Fruit fly (Drosophila melanogaster) whole organism, embryonic: ENCODE data around the gene CG43925.
A peak's percentile ranks its signal among the peaks of the same experiment; 100 is the strongest.

ENCODE experiments used
- Adf1 ChIP-seq: fragments of 200-800 bp; sonication (Bioruptor generic); IDR thresholded peaks from 2 replicates; pipeline ENCODE4 v1.3.6; 2022; ENCODE audit warnings: missing biosample characterization, missing genetic modification characterization
- Asciz ChIP-seq: fragments of 200-800 bp; sonication (Bioruptor generic); optimal IDR thresholded peaks from 2 replicates; lab custom pipeline; 2017; ENCODE audit warnings: missing biosample characterization, mild to moderate bottlenecking, missing genetic modification characterization, missing genetic modification reagents
- CG1233 ChIP-seq: fragments of 200-800 bp; sonication (Bioruptor generic); optimal IDR thresholded peaks from 4 replicates; lab custom pipeline; 2018; ENCODE audit warnings: missing biosample characterization, mild to moderate bottlenecking, missing genetic modification characterization
- CG13296 ChIP-seq: fragments of 200-800 bp; sonication (Bioruptor generic); optimal IDR thresholded peaks from 3 replicates; lab custom pipeline; 2018; ENCODE audit warnings: missing biosample characterization, mild to moderate bottlenecking, missing genetic modification characterization
- CG13424 ChIP-seq: fragments of 200-800 bp; sonication (Bioruptor generic); optimal IDR thresholded peaks from 2 replicates; lab custom pipeline; 2019; ENCODE audit warnings: missing biosample characterization, mild to moderate bottlenecking, missing genetic modification characterization, moderate library complexity
- CG14441 ChIP-seq: fragments of 200-800 bp; sonication (Bioruptor generic); IDR thresholded peaks from 2 replicates; pipeline ENCODE4 v1.3.6; 2022; ENCODE audit warnings: missing biosample characterization, missing genetic modification characterization
- CG14860 ChIP-seq: fragments of 200-800 bp; sonication (Bioruptor generic); IDR thresholded peaks from 3 replicates; pipeline ENCODE4 v1.3.6; 2022; ENCODE audit warnings: missing biosample characterization, missing genetic modification characterization; ENCODE audit not compliant: partially characterized antibody
- CG1603 ChIP-seq: fragments of 200-800 bp; sonication (Bioruptor generic); optimal IDR thresholded peaks from 2 replicates; lab custom pipeline; 2019; ENCODE audit warnings: missing biosample characterization, mild to moderate bottlenecking, missing genetic modification characterization, moderate library complexity
- CG17328 ChIP-seq: fragments of 200-800 bp; sonication (Bioruptor generic); IDR thresholded peaks from 2 replicates; pipeline ENCODE4 v1.3.6; 2022; ENCODE audit warnings: missing biosample characterization, missing genetic modification characterization
- CG17359 ChIP-seq: fragments of 200-800 bp; sonication (Bioruptor generic); optimal IDR thresholded peaks from 3 replicates; lab custom pipeline; 2018; ENCODE audit warnings: missing biosample characterization, mild to moderate bottlenecking, missing genetic modification characterization, moderate library complexity
- CG2875 ChIP-seq: fragments of 200-800 bp; sonication (Bioruptor generic); optimal IDR thresholded peaks from 2 replicates; lab custom pipeline; 2017; ENCODE audit warnings: missing biosample characterization, mild to moderate bottlenecking, missing genetic modification characterization, missing genetic modification reagents
- CG33557 ChIP-seq: fragments of 200-800 bp; sonication (Bioruptor generic); optimal IDR thresholded peaks from 2 replicates; lab custom pipeline; 2019; ENCODE audit warnings: missing biosample characterization, mild to moderate bottlenecking, missing genetic modification characterization, moderate library complexity
- CG7786 ChIP-seq: fragments of 200-800 bp; sonication (Bioruptor generic); optimal IDR thresholded peaks from 2 replicates; lab custom pipeline; 2016; ENCODE audit warnings: missing biosample characterization, missing genetic modification characterization
- CG7987 ChIP-seq: fragments of 200-800 bp; sonication (Bioruptor generic); optimal IDR thresholded peaks from 2 replicates; lab custom pipeline; 2018; ENCODE audit warnings: missing biosample characterization, mild to moderate bottlenecking, missing genetic modification characterization, moderate library complexity
- CG9727 ChIP-seq: fragments of 200-800 bp; sonication (Bioruptor generic); optimal IDR thresholded peaks from 3 replicates; lab custom pipeline; 2017; ENCODE audit warnings: missing biosample characterization, mild to moderate bottlenecking, missing genetic modification characterization
- CoRest ChIP-seq: fragments of 200-800 bp; sonication (Bioruptor generic); optimal IDR thresholded peaks from 3 replicates; lab custom pipeline; 2018; ENCODE audit warnings: missing biosample characterization, mild to moderate bottlenecking, missing genetic modification characterization, moderate library complexity
- Dbx ChIP-seq: fragments of 200-800 bp; sonication (Bioruptor generic); IDR thresholded peaks from 3 replicates; pipeline ENCODE4 v1.3.6; 2022; ENCODE audit warnings: missing biosample characterization, missing genetic modification characterization
- Dip3 ChIP-seq: fragments of 200-800 bp; sonication (Bioruptor generic); optimal IDR thresholded peaks from 3 replicates; lab custom pipeline; 2016; ENCODE audit warnings: missing biosample characterization, missing genetic modification characterization
- E2f2 ChIP-seq: fragments of 200-800 bp; sonication (Bioruptor generic); IDR thresholded peaks from 2 replicates; pipeline ENCODE4 v1.3.6; 2022; ENCODE audit warnings: missing biosample characterization, missing genetic modification characterization
- Fer2 ChIP-seq: fragments of 200-800 bp; sonication (Bioruptor generic); optimal IDR thresholded peaks from 2 replicates; lab custom pipeline; 2018; ENCODE audit warnings: missing biosample characterization, mild to moderate bottlenecking, missing genetic modification characterization, moderate library complexity
- Jarid2 ChIP-seq: fragments of 200-800 bp; sonication (Bioruptor generic); optimal IDR thresholded peaks from 3 replicates; lab custom pipeline; 2017; ENCODE audit warnings: mild to moderate bottlenecking, missing biosample characterization, missing genetic modification reagents, missing genetic modification characterization
- Max ChIP-seq: fragments of 200-800 bp; sonication (Bioruptor generic); optimal IDR thresholded peaks from 2 replicates; lab custom pipeline; 2016; ENCODE audit warnings: missing biosample characterization, mild to moderate bottlenecking, missing genetic modification characterization
- NC2α ChIP-seq: fragments of 200-800 bp; sonication (Bioruptor generic); optimal IDR thresholded peaks from 2 replicates; lab custom pipeline; 2016; ENCODE audit warnings: missing biosample characterization, missing genetic modification characterization
- NfI ChIP-seq: fragments of 200-800 bp; sonication (Bioruptor generic); optimal IDR thresholded peaks from 3 replicates; lab custom pipeline; 2018; ENCODE audit warnings: missing biosample characterization, mild to moderate bottlenecking, missing genetic modification characterization, moderate library complexity
- Side ChIP-seq: fragments of 200-800 bp; sonication (Bioruptor generic); optimal IDR thresholded peaks from 2 replicates; lab custom pipeline; 2016; ENCODE audit warnings: missing biosample characterization, missing genetic modification characterization
- Sox102F ChIP-seq: fragments of 200-800 bp; sonication (Bioruptor generic); optimal IDR thresholded peaks from 2 replicates; lab custom pipeline; 2018; ENCODE audit warnings: missing biosample characterization, mild to moderate bottlenecking, missing genetic modification characterization, moderate library complexity
- ash1 ChIP-seq: fragments of 200-800 bp; sonication (Bioruptor generic); optimal IDR thresholded peaks from 2 replicates; lab custom pipeline; 2018; ENCODE audit warnings: missing biosample characterization, mild to moderate bottlenecking, missing genetic modification characterization
- bab2 ChIP-seq: fragments of 200-800 bp; sonication (Bioruptor generic); optimal IDR thresholded peaks from 2 replicates; lab custom pipeline; 2016; ENCODE audit warnings: missing biosample characterization, missing genetic modification characterization
- bbx ChIP-seq: fragments of 200-800 bp; sonication (Bioruptor generic); IDR thresholded peaks from 2 replicates; pipeline ENCODE4 v1.3.6; 2022; ENCODE audit warnings: missing biosample characterization, missing genetic modification characterization; ENCODE audit not compliant: partially characterized antibody
- bcd ChIP-seq: fragments of 200-800 bp; sonication (Bioruptor generic); optimal IDR thresholded peaks from 2 replicates; lab custom pipeline; 2017; ENCODE audit warnings: missing biosample characterization, mild to moderate bottlenecking, missing genetic modification characterization
- dmrt99B ChIP-seq: fragments of 200-800 bp; sonication (Bioruptor generic); optimal IDR thresholded peaks from 2 replicates; lab custom pipeline; 2018; ENCODE audit warnings: missing biosample characterization, mild to moderate bottlenecking, missing genetic modification characterization, moderate library complexity
- dpn ChIP-seq, 2 experiments: fragments of 200-800 bp; sonication (Bioruptor generic); optimal IDR thresholded peaks; 3 replicates each; lab custom pipeline; 2016; ENCODE audit warnings: missing biosample characterization in 2 of 2, missing genetic modification characterization in 2 of 2
- ems ChIP-seq: fragments of 200-800 bp; sonication (Bioruptor generic); optimal IDR thresholded peaks from 3 replicates; lab custom pipeline; 2016; ENCODE audit warnings: missing biosample characterization, missing genetic modification characterization
- fd64A ChIP-seq: fragments of 200-800 bp; sonication (Bioruptor generic); optimal IDR thresholded peaks from 3 replicates; lab custom pipeline; 2018; ENCODE audit warnings: missing biosample characterization, mild to moderate bottlenecking, missing genetic modification characterization
- lbe ChIP-seq: fragments of 200-800 bp; sonication (Bioruptor generic); optimal IDR thresholded peaks from 2 replicates; lab custom pipeline; 2016; ENCODE audit warnings: missing biosample characterization, mild to moderate bottlenecking, missing genetic modification characterization
- lmd ChIP-seq: fragments of 200-800 bp; sonication (Bioruptor generic); IDR thresholded peaks from 2 replicates; pipeline ENCODE4 v1.3.6; 2022; ENCODE audit warnings: missing biosample characterization, missing genetic modification characterization
- nmo ChIP-seq: fragments of 200-800 bp; sonication (Bioruptor generic); optimal IDR thresholded peaks from 2 replicates; lab custom pipeline; 2018; ENCODE audit warnings: missing biosample characterization, mild to moderate bottlenecking, missing genetic modification characterization, moderate library complexity
- onecut ChIP-seq: fragments of 200-800 bp; sonication (Bioruptor generic); IDR thresholded peaks from 2 replicates; pipeline ENCODE4 v1.3.6; 2022; ENCODE audit warnings: missing biosample characterization, missing genetic modification characterization
- phol ChIP-seq: fragments of 200-800 bp; sonication (Bioruptor generic); optimal IDR thresholded peaks from 3 replicates; lab custom pipeline; 2018; ENCODE audit warnings: missing biosample characterization, mild to moderate bottlenecking, missing genetic modification characterization, moderate library complexity
- pros ChIP-seq: fragments of 200-800 bp; sonication (Bioruptor generic); optimal IDR thresholded peaks from 3 replicates; lab custom pipeline; 2019; ENCODE audit warnings: missing biosample characterization, mild to moderate bottlenecking, missing genetic modification characterization, moderate library complexity
- pzg ChIP-seq: fragments of 200-800 bp; sonication (Bioruptor generic); optimal IDR thresholded peaks from 3 replicates; lab custom pipeline; 2018; ENCODE audit warnings: missing biosample characterization, mild to moderate bottlenecking, missing genetic modification characterization, moderate library complexity
- rib ChIP-seq: fragments of 200-800 bp; sonication (Bioruptor generic); IDR thresholded peaks from 2 replicates; pipeline ENCODE4 v1.3.6; 2022; ENCODE audit warnings: missing biosample characterization, missing genetic modification characterization
- scrt ChIP-seq: fragments of 200-800 bp; sonication (Bioruptor generic); optimal IDR thresholded peaks from 2 replicates; lab custom pipeline; 2018; ENCODE audit warnings: missing biosample characterization, mild to moderate bottlenecking, missing genetic modification characterization, moderate library complexity
- sens-2 ChIP-seq: fragments of 200-800 bp; sonication (Bioruptor generic); IDR thresholded peaks from 2 replicates; pipeline ENCODE4 v1.3.6; 2022; ENCODE audit warnings: missing biosample characterization, missing genetic modification characterization
- tgo ChIP-seq: fragments of 200-800 bp; sonication (Bioruptor generic); IDR thresholded peaks from 3 replicates; pipeline ENCODE4 v1.3.6; 2022; ENCODE audit warnings: missing biosample characterization, missing genetic modification characterization
- tin ChIP-seq: fragments of 200-800 bp; sonication (Bioruptor generic); optimal IDR thresholded peaks from 3 replicates; lab custom pipeline; 2016; ENCODE audit warnings: missing biosample characterization, missing genetic modification characterization
- tna ChIP-seq: fragments of 200-800 bp; sonication (Bioruptor generic); IDR thresholded peaks from 2 replicates; pipeline ENCODE4 v1.3.6; 2022; ENCODE audit warnings: missing biosample characterization, missing genetic modification characterization; ENCODE audit not compliant: partially characterized antibody
- wdn ChIP-seq: fragments of 200-800 bp; sonication (Bioruptor generic); IDR thresholded peaks from 2 replicates; pipeline ENCODE4 v1.3.6; 2022; ENCODE audit warnings: missing biosample characterization, missing genetic modification characterization
- zfh1 ChIP-seq: fragments of 200-800 bp; sonication (Bioruptor generic); IDR thresholded peaks from 3 replicates; pipeline ENCODE4 v1.3.6; 2022; ENCODE audit warnings: missing biosample characterization, missing genetic modification characterization

CG43925 gene

DNA sequence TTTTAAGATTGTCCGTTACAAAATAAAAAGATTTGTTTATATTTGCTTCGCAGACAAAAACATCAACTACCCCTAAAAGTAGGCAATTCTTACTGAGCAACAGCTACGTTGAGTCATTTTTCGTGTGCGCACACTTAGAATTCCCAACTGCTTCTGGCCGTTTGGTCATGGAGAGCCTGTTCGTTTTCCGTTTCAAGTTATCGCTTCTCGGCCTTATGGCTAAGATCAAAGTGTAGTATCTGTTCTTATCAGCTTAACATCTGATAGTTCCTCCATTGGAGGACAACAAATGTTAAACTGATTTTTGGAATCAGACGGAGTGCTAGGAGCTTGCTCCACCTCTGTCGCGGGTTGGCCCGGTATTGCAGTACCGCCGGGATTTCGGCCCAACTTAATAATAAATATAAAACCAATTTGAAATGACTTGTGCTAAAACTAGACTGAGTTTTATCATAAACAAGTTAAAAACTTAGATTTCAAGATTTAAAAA, 39.5 kb downstream of the CG43925 start:
- peak; percentile 1 for TF ChIP-seq CG13424
- peak; percentile 48 for TF ChIP-seq CG14860 (GFP tag; lab: Robert Waterston, UW)
- TF ChIP-seq Max: peak; percentile 56
- TF ChIP-seq ems (GFP tag; lab: Kevin White, UChicago): peak; percentile 62
- 0 out of 2 replicates have a peak, but pooled peaks have one; percentile 20 for TF ChIP-seq lmd
- TF ChIP-seq rib (GFP tag; lab: Robert Waterston, UW): peak; percentile 67
- TF ChIP-seq bcd (GFP tag; lab: Kevin White, UChicago): peak; percentile 54
- peak; percentile 46 for TF ChIP-seq CG1603 (tag; lab: Kevin White, UChicago)
- peak; percentile 8; the same call in 1 of the 2 replicates for TF ChIP-seq CG17328
- TF ChIP-seq scrt (GFP tag; lab: Kevin White, UChicago): peak; percentile 39
- peak; percentile 98 for TF ChIP-seq pros (GFP tag; lab: Kevin White, UChicago)
- peak; percentile 14 for TF ChIP-seq bab2
- TF ChIP-seq ash1 (GFP tag; lab: Kevin White, UChicago): peak; percentile 23
- TF ChIP-seq bbx (GFP tag; lab: Robert Waterston, UW): peak; percentile 77
- peak; percentile 86 for TF ChIP-seq Dbx (GFP tag; lab: Robert Waterston, UW)
- TF ChIP-seq tin (GFP tag; lab: Kevin White, UChicago): peak; percentile 40
- TF ChIP-seq NC2α (GFP tag; lab: Kevin White, UChicago): peak; percentile 53
- peak; percentile 3 for TF ChIP-seq pzg
- TF ChIP-seq tna (GFP tag; lab: Robert Waterston, UW): peak; percentile 55
- TF ChIP-seq Sox102F (GFP tag; lab: Kevin White, UChicago): peak; percentile 38
- TF ChIP-seq dpn (GFP tag; optimal IDR thresholded peaks at IDR 0.05; lab: Kevin White, UChicago): peak; percentile 40 to 74
- TF ChIP-seq CG1233: peak; percentile 67
- TF ChIP-seq NfI (GFP tag; lab: Kevin White, UChicago): peak; percentile 13
- TF ChIP-seq CG9727: peak; percentile 25
- TF ChIP-seq CG7786 (GFP tag; lab: Kevin White, UChicago): peak; percentile 47
- peak; percentile 45 for TF ChIP-seq nmo (GFP tag; lab: Kevin White, UChicago)
- TF ChIP-seq Jarid2 (GFP tag; lab: Kevin White, UChicago): peak; percentile 69
- peak; percentile 28 for TF ChIP-seq Dip3 (GFP tag; lab: Kevin White, UChicago)
- peak; percentile 43; the same call in 1 of the 2 replicates for TF ChIP-seq CG14441 (GFP tag; lab: Robert Waterston, UW)
- TF ChIP-seq CoRest (tag; lab: Kevin White, UChicago): peak; percentile 36
- peak; percentile 35 for TF ChIP-seq fd64A (GFP tag; lab: Kevin White, UChicago)
- TF ChIP-seq CG33557 (GFP tag; lab: Kevin White, UChicago): peak; percentile 16
- peak; percentile 47; the same call in 2 of the 3 replicates for TF ChIP-seq tgo (GFP tag; lab: Robert Waterston, UW)
- 0 out of 2 replicates have a peak, but pooled peaks have one; percentile 41 for TF ChIP-seq sens-2 (GFP tag; lab: Robert Waterston, UW)
- peak; percentile 83 for TF ChIP-seq CG17359 (tag; lab: Kevin White, UChicago)
- TF ChIP-seq CG13296: peak; percentile 25
- TF ChIP-seq Fer2 (tag; lab: Kevin White, UChicago): peak; percentile 1
- peak; percentile 50; the same call in 1 of the 2 replicates for TF ChIP-seq onecut (GFP tag; lab: Robert Waterston, UW)
- 0 out of 2 replicates have a peak, but pooled peaks have one; percentile 29 for TF ChIP-seq wdn (GFP tag; lab: Robert Waterston, UW)
- TF ChIP-seq phol (tag; lab: Kevin White, UChicago): peak; percentile 7
- TF ChIP-seq zfh1: peak; percentile 77
- TF ChIP-seq E2f2 (GFP tag; lab: Robert Waterston, UW): peak; percentile 40; the same call in 1 of the 2 replicates
- TF ChIP-seq CG2875 (GFP tag; lab: Kevin White, UChicago): peak; percentile 51
- TF ChIP-seq lbe (GFP tag; lab: Kevin White, UChicago): peak; percentile 40
- TF ChIP-seq Adf1 (GFP tag; lab: Robert Waterston, UW): peak; percentile 26; the same call in 1 of the 2 replicates
- TF ChIP-seq Side (GFP tag; lab: Kevin White, UChicago): peak; percentile 1
- peak; percentile 39 for TF ChIP-seq Asciz (GFP tag; lab: Kevin White, UChicago)
- peak; percentile 59 for TF ChIP-seq CG7987 (GFP tag; lab: Kevin White, UChicago)
- TF ChIP-seq dmrt99B (tag; lab: Kevin White, UChicago): peak; percentile 65
